Worm (Caenorhabditis elegans): Measurements from ENCODE around the gene ubc-17.
A peak's percentile ranks its signal among the peaks of the same experiment; 100 is the strongest.

ubc-17 gene

ce11 chrX:7057357-7057756 lies 7.0 kb downstream of the ubc-17 start, which contains the start of gene B0403.5:
TSS of gene B0403.5 (plus strand) at chrX:7057724.
- TF ChIP-seq egl-27 (tag; optimal IDR thresholded peaks at IDR 0.05): no peak
- no peak for TF ChIP-seq nhr-77 (tag; optimal IDR thresholded peaks at IDR 0.05)
- TF ChIP-seq unc-62 (GFP tag; optimal IDR thresholded peaks at IDR 0.05): no peak
- TF ChIP-seq nhr-6 (tag; optimal IDR thresholded peaks at IDR 0.05): no peak
- no peak for TF ChIP-seq Y55F3AM.14 (GFP tag; optimal IDR thresholded peaks at IDR 0.05)
- no peak for TF ChIP-seq ZK546.5 (tag; optimal IDR thresholded peaks at IDR 0.05)
- peak; percentile 51 for TF ChIP-seq blmp-1 (tag; optimal IDR thresholded peaks at IDR 0.05; ENCODE audit: insufficient read depth)

- TF ChIP-seq fos-1 (tag; optimal IDR thresholded peaks at IDR 0.05) (peak; percentile 3), mab-5 (tag; optimal IDR thresholded peaks at IDR 0.05) (no peak)
Measured at ce11 chrX:7061265-7061664, 10.9 kb downstream of the ubc-17 start.

DNA sequence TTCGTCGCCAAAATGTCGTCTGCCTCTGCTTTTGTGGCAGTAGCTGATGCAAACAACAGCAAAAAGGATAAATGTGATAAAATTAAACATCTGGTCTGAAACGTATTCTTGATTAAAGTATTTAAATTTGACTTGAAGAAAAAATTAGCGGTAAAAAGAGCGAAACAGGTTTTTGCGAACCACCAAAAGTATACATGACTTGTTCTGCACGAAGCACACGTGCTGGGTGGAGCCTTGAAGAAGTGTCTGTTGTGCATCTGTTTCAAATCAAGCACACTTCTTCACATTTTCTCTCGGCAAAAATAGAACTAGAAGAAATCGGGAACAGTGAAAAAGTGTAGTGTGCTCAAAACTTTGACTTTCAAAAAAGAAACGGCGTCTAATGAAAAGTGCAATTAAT lies 12.8 kb downstream of the ubc-17 start, which contains the start of gene B0403.3:
TSS of gene B0403.3 (minus strand) at position 101 of the 400 bp plus-strand sequence.
- TF ChIP-seq mbf-1 (tag; optimal IDR thresholded peaks at IDR 0.05): no peak
- TF ChIP-seq alr-1 (tag; optimal IDR thresholded peaks at IDR 0.05): no peak
- no peak for TF ChIP-seq ceh-82 (tag; optimal IDR thresholded peaks at IDR 0.05)
- no peak for TF ChIP-seq nhr-6 (tag; optimal IDR thresholded peaks at IDR 0.05)
- no peak for TF ChIP-seq snpc-4 (tag; optimal IDR thresholded peaks at IDR 0.05)
- TF ChIP-seq fos-1 (tag; optimal IDR thresholded peaks at IDR 0.05): no peak
- TF ChIP-seq egl-27 (tag; optimal IDR thresholded peaks at IDR 0.05): no peak
- TF ChIP-seq ztf-1 (GFP tag; conservative IDR thresholded peaks at IDR 0.05): no peak
- TF ChIP-seq R02D3.7 (tag; optimal IDR thresholded peaks at IDR 0.05): no peak
- no peak for TF ChIP-seq mab-5 (tag; optimal IDR thresholded peaks at IDR 0.05)

- TF ChIP-seq skn-1 (tag; optimal IDR thresholded peaks at IDR 0.05) (no peak), snpc-4 (tag; optimal IDR thresholded peaks at IDR 0.05) (no peak), Y55F3AM.14 (GFP tag; optimal IDR thresholded peaks at IDR 0.05) (no peak), unc-39 (tag; optimal IDR thresholded peaks at IDR 0.05) (no peak), peb-1 (tag; optimal IDR thresholded peaks at IDR 0.05) (no peak), nhr-25 (tag; optimal IDR thresholded peaks at IDR 0.05) (no peak), dmd-4 (tag; optimal IDR thresholded peaks at IDR 0.05) (no peak)
Measured at ce11 chrX:7066003-7066402, 15.6 kb downstream of the ubc-17 start.

DNA sequence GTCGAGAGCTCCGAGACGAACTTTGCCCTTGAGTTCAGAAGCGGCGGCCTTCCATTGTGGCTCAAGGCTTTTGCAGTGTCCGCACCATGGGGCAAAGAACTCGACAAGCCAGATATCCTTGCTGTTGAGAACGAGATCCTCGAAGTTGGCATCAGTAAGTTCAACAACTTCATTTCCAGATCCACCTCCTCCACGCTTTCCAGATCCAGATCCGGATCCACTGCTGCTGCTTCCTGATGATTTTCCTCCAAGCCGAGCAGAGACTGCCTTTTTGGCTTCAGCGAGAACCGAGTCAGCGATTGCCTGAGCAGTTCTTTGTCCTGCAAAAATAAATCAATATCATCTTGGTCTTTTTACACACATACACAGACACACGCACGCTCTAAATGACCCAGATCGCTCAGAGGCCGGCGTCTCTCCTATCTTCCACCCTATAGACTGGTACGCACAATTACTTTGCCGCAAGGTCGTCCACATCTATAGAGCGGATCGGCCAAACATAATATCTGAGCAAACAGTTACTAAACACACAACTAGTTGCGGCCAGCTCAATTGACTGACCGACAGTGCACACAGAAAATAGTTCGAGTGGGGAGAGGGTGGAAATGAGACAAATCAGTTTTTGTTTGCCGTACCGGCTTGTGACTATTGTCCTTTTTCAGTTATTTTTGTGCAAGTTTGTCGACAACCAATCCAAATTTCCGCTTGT lies 17.0 kb downstream of the ubc-17 start:
- TF ChIP-seq lsy-2 (tag; optimal IDR thresholded peaks at IDR 0.05) (no peak), peb-1 (tag; optimal IDR thresholded peaks at IDR 0.05) (no peak), nhr-23 (tag; optimal IDR thresholded peaks at IDR 0.05) (no peak), ama-1 (optimal IDR thresholded peaks at IDR 0.05) (no peak), unc-39 (tag; optimal IDR thresholded peaks at IDR 0.05) (no peak), nhr-129 (tag; optimal IDR thresholded peaks at IDR 0.05) (peak; percentile 53), nhr-11 (tag; optimal IDR thresholded peaks at IDR 0.05) (no peak), F13H6.1 (tag; optimal IDR thresholded peaks at IDR 0.05) (peak; percentile 45), nhr-12 (tag; optimal IDR thresholded peaks at IDR 0.05) (no peak), dmd-4 (tag; optimal IDR thresholded peaks at IDR 0.05) (no peak), nhr-10 (tag; optimal IDR thresholded peaks at IDR 0.05) (no peak), elt-1 (tag; optimal IDR thresholded peaks at IDR 0.05) (no peak), crh-2 (tag; optimal IDR thresholded peaks at IDR 0.05) (no peak), mdl-1 (tag; optimal IDR thresholded peaks at IDR 0.05) (no peak), C34F6.9 (tag; optimal IDR thresholded peaks at IDR 0.05) (no peak), sem-4 (tag; optimal IDR thresholded peaks at IDR 0.05) (no peak)

- TF ChIP-seq dmd-4 (tag; optimal IDR thresholded peaks at IDR 0.05) (no peak), nhr-11 (tag; optimal IDR thresholded peaks at IDR 0.05) (no peak), nhr-129 (tag; optimal IDR thresholded peaks at IDR 0.05) (peak; percentile 92), Y55F3AM.14 (GFP tag; optimal IDR thresholded peaks at IDR 0.05) (peak; percentile 59), skn-1 (tag; optimal IDR thresholded peaks at IDR 0.05) (no peak), nhr-21 (tag; optimal IDR thresholded peaks at IDR 0.05) (peak; percentile 85), unc-39 (tag; optimal IDR thresholded peaks at IDR 0.05) (no peak), blmp-1 (tag; optimal IDR thresholded peaks at IDR 0.05; ENCODE audit: insufficient read depth) (peak; percentile 45), sma-9 (GFP tag; optimal IDR thresholded peaks at IDR 0.05) (peak; percentile 91), sma-9 (tag; optimal IDR thresholded peaks at IDR 0.05) (no peak), nhr-10 (tag; optimal IDR thresholded peaks at IDR 0.05) (peak; percentile 50), ZK546.5 (tag; optimal IDR thresholded peaks at IDR 0.05) (peak; percentile 17), sma-3 (GFP tag; optimal IDR thresholded peaks at IDR 0.05) (peak; percentile 95), lin-11 (tag; optimal IDR thresholded peaks at IDR 0.05) (peak; percentile 90), egl-27 (tag; optimal IDR thresholded peaks at IDR 0.05) (peak; percentile 62), ceh-16 (tag; optimal IDR thresholded peaks at IDR 0.05) (peak; percentile 65), snpc-4 (tag; optimal IDR thresholded peaks at IDR 0.05) (peak; percentile 43), elt-3 (tag; optimal IDR thresholded peaks at IDR 0.05) (no peak), ceh-82 (tag; optimal IDR thresholded peaks at IDR 0.05) (peak; percentile 60), ztf-11 (tag; optimal IDR thresholded peaks at IDR 0.05) (no peak), nhr-12 (tag; optimal IDR thresholded peaks at IDR 0.05) (no peak), nhr-23 (tag; optimal IDR thresholded peaks at IDR 0.05) (no peak), gmeb-1 (tag; optimal IDR thresholded peaks at IDR 0.05) (peak; percentile 84)
Measured at ce11 chrX:7068400-7068799, 18.0 kb downstream of the ubc-17 start, which contains the start of gene pdi-6. TSS of gene pdi-6 (minus strand) at chrX:7068563.

All from whole organism, L2 larva.